Worm (Caenorhabditis elegans): ENCODE results near the gene srx-118.

DNA sequence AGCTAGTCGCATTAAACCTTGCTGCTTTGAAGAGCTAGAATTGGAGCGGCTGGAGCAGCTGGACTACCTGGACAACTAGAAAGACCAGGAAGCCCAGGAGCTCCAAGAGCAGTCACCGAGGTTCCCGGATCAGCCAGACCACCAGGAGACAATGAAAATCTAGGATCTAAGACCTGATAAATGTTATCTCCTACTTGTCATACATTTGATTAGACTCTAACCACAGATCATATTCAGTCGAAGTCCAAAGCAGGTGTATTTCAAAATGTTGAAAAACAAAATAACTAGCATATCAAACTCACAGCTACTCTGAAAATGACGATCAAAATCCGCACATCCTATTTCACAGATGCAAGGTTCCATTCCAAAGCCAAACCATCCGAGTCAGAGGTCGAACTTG, 33.7 kb upstream of the srx-118 start, which contains the start of gene srz-6:
- TF ChIP-seq ama-1 (optimal IDR thresholded peaks at IDR 0.05), result no peak
- no peak for TF ChIP-seq snpc-4 (tag; optimal IDR thresholded peaks at IDR 0.05)
- no peak for TF ChIP-seq aly-2 (tag; optimal IDR thresholded peaks at IDR 0.05)
- no peak for TF ChIP-seq nhr-12 (tag; optimal IDR thresholded peaks at IDR 0.05)
- TF ChIP-seq fos-1 (tag; optimal IDR thresholded peaks at IDR 0.05), result no peak
- TF ChIP-seq unc-62 (GFP tag; optimal IDR thresholded peaks at IDR 0.05), result no peak
- TF ChIP-seq lin-13 (GFP tag; optimal IDR thresholded peaks at IDR 0.05), result no peak
- TF ChIP-seq nhr-11 (tag; optimal IDR thresholded peaks at IDR 0.05), result no peak
- TF ChIP-seq nhr-6 (tag; optimal IDR thresholded peaks at IDR 0.05), result no peak
- TF ChIP-seq lsy-2 (tag; optimal IDR thresholded peaks at IDR 0.05), result no peak
- TF ChIP-seq zag-1 (tag; optimal IDR thresholded peaks at IDR 0.05), result no peak
- TF ChIP-seq mdl-1 (tag; optimal IDR thresholded peaks at IDR 0.05), result no peak

Data from whole organism, L2 larva.